Worm (Caenorhabditis elegans) whole organism, early embryonic: Measurements from ENCODE around the gene ZK721.4.

Experiments used
- B0310.2 ChIP-seq: sonication (generic microtip); optimal IDR thresholded peaks from 2 replicates; lab custom pipeline; 2016; ENCODE audit warnings: mild to moderate bottlenecking, missing genetic modification characterization, missing compliant biosample characterization
- aly-1 ChIP-seq: sonication (generic microtip); optimal IDR thresholded peaks from 2 replicates; lab custom pipeline; 2016; ENCODE audit warnings: missing genetic modification characterization, missing compliant biosample characterization
- ama-1 ChIP-seq: fragments of 150-350 bp; optimal IDR thresholded peaks from 2 replicates; lab custom pipeline; 2014
- ceh-36 ChIP-seq: sonication (generic microtip); optimal IDR thresholded peaks from 2 replicates; lab custom pipeline; 2016; ENCODE audit warnings: missing genetic modification characterization, inconsistent platforms, missing compliant biosample characterization
- ets-7 ChIP-seq: sonication (generic microtip); optimal IDR thresholded peaks from 2 replicates; lab custom pipeline; 2016; ENCODE audit warnings: missing genotype, missing genetic modification characterization, missing compliant biosample characterization
- flt-1 ChIP-seq: fragments of 200-800 bp; sonication (Bioruptor generic); IDR thresholded peaks from 2 replicates; pipeline ENCODE4 v1.3.6; 2022; ENCODE audit warnings: missing genetic modification characterization, missing compliant biosample characterization
- hmg-4 ChIP-seq: fragments of 200-800 bp; sonication (Bioruptor generic); optimal IDR thresholded peaks from 2 replicates; lab custom pipeline; 2018; ENCODE audit warnings: mild to moderate bottlenecking, missing genetic modification characterization, missing compliant biosample characterization
- hnd-1 ChIP-seq: sonication (generic microtip); optimal IDR thresholded peaks from 2 replicates; lab custom pipeline; 2016; ENCODE audit warnings: missing genetic modification characterization, missing compliant biosample characterization
- pes-1 ChIP-seq: fragments of 200-800 bp; sonication (Bioruptor generic); IDR thresholded peaks from 2 replicates; pipeline ENCODE4 v1.3.6; 2022; ENCODE audit warnings: missing genetic modification reagents, missing genetic modification characterization, missing compliant biosample characterization
- scrt-1 ChIP-seq: fragments of 200-800 bp; sonication (Bioruptor generic); IDR thresholded peaks from 2 replicates; pipeline ENCODE4 v1.3.6; 2022; ENCODE audit warnings: missing genetic modification characterization, missing compliant biosample characterization
- sea-1 ChIP-seq: fragments of 200-800 bp; sonication (Bioruptor generic); conservative IDR thresholded peaks from 2 replicates; pipeline ENCODE4 v1.3.6; 2022; ENCODE audit warnings: missing genetic modification characterization, missing compliant biosample characterization
- tbx-37 ChIP-seq: fragments of 200-800 bp; sonication (Bioruptor generic); conservative IDR thresholded peaks from 2 replicates; pipeline ENCODE4 v1.3.6; 2022; ENCODE audit warnings: missing genetic modification reagents, missing genetic modification characterization, missing compliant biosample characterization
- tra-4 ChIP-seq: sonication (generic microtip); optimal IDR thresholded peaks from 2 replicates; lab custom pipeline; 2017; ENCODE audit warnings: missing genetic modification characterization, missing compliant biosample characterization

ce11 chrX:8763607-8764006 is 15.1 kb upstream of the ZK721.4 start, which contains the start of gene zig-12:
- TF ChIP-seq ceh-36 = no peak
- TF ChIP-seq ama-1 (lab: Kevin White, UChicago) = no peak
- TF ChIP-seq ets-7 (tag; lab: Kevin White, UChicago) = no peak
- TF ChIP-seq flt-1 (GFP tag; lab: Robert Waterston, UW) = no peak
- no peak for TF ChIP-seq sea-1 (GFP tag; lab: Robert Waterston, UW)
- no peak for TF ChIP-seq scrt-1 (GFP tag; lab: Robert Waterston, UW)
- no peak for TF ChIP-seq hmg-4
- no peak for TF ChIP-seq B0310.2
- no peak for TF ChIP-seq tra-4 (tag; lab: Kevin White, UChicago)
- TF ChIP-seq aly-1 (tag; lab: Kevin White, UChicago) = no peak
- no peak for TF ChIP-seq pes-1 (GFP tag; lab: Robert Waterston, UW)
- no peak for TF ChIP-seq hnd-1 (tag; lab: Kevin White, UChicago)
- TF ChIP-seq tbx-37 = no peak
